Fruit fly (Drosophila melanogaster): Measurements from ENCODE around the gene Elo68beta.

Gene Elo68beta

DNA sequence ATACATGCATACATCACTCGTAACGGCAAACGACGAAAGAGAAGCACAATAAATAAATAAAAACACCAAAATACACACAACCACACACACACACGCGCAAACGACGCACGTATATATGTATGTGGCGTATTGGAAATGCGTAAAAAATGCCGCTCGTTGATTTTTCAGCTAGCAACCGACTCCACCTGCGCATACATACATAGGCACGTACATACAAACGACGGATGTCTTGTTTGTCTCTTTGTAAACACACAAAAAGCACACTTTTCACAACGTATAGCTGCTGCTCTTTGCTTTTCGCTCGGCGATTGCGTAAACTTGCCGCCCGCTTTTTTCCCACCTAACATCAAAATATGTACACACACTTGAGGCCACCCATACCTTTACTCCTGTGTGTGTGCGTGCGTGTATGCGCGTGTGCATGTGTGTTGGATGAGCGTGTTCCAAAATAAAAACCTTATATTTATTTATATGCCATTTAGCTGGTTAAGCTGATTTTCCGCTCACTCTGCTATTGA lies 18.5 kb upstream of the Elo68beta start (continued):
- peak; percentile 29 for TF ChIP-seq Side (GFP tag; optimal IDR thresholded peaks at IDR 0.05)
- no peak for TF ChIP-seq Lhr (GFP tag; optimal IDR thresholded peaks at IDR 0.05)
- peak; percentile 60 for TF ChIP-seq kah (GFP tag; optimal IDR thresholded peaks at IDR 0.05)
- TF ChIP-seq E2f1 (GFP tag; IDR thresholded peaks at IDR 0.05), result no peak
- TF ChIP-seq dan (GFP tag; IDR thresholded peaks at IDR 0.05), result no peak
- TF ChIP-seq Mad (GFP tag; optimal IDR thresholded peaks at IDR 0.05), result peak; percentile 11
- TF ChIP-seq zf30C (GFP tag; optimal IDR thresholded peaks at IDR 0.05), result no peak
- TF ChIP-seq fu2 (GFP tag; optimal IDR thresholded peaks at IDR 0.05), result no peak
- TF ChIP-seq Lpt (GFP tag; optimal IDR thresholded peaks at IDR 0.05), result no peak
- TF ChIP-seq Tbp (GFP tag; optimal IDR thresholded peaks at IDR 0.05), result no peak
- TF ChIP-seq D19A (tag; optimal IDR thresholded peaks at IDR 0.05), result no peak
- TF ChIP-seq CG34224 (GFP tag; IDR thresholded peaks at IDR 0.05; ENCODE audit: partially characterized antibody), result no peak
- TF ChIP-seq CG15601 (tag; optimal IDR thresholded peaks at IDR 0.05), result peak; percentile 65
- no peak for TF ChIP-seq ab (GFP tag; optimal IDR thresholded peaks at IDR 0.05)
- TF ChIP-seq trem (tag; optimal IDR thresholded peaks at IDR 0.05), result no peak
- no peak; the same call in 2 of the 3 replicates for TF ChIP-seq row (GFP tag; IDR thresholded peaks at IDR 0.05)
- TF ChIP-seq CG7372 (GFP tag; IDR thresholded peaks at IDR 0.05), result no peak
- no peak for TF ChIP-seq Hmx (GFP tag; optimal IDR thresholded peaks at IDR 0.05)
- no peak for TF ChIP-seq CG11696 (GFP tag; IDR thresholded peaks at IDR 0.05)
- TF ChIP-seq tx (GFP tag; optimal IDR thresholded peaks at IDR 0.05), result no peak
- TF ChIP-seq tup (GFP tag; optimal IDR thresholded peaks at IDR 0.05), result no peak
- no peak for TF ChIP-seq HLH4C (GFP tag; IDR thresholded peaks at IDR 0.05; ENCODE audit: partially characterized antibody)
- no peak for TF ChIP-seq CG17802 (tag; optimal IDR thresholded peaks at IDR 0.05)
- no peak for TF ChIP-seq CG9437 (GFP tag; optimal IDR thresholded peaks at IDR 0.05)
- TF ChIP-seq Hmr (GFP tag; optimal IDR thresholded peaks at IDR 0.05), result peak; percentile 74
- TF ChIP-seq Sox100B (GFP tag; optimal IDR thresholded peaks at IDR 0.05), result peak; percentile 10
- no peak for TF ChIP-seq Scr (GFP tag; IDR thresholded peaks at IDR 0.05; ENCODE audit: partially characterized antibody)
- TF ChIP-seq dysf (GFP tag; IDR thresholded peaks at IDR 0.05), result no peak; the same call in 2 of the 3 replicates
- TF ChIP-seq CG10431 (GFP tag; optimal IDR thresholded peaks at IDR 0.05), result peak; percentile 40
- TF ChIP-seq z (GFP tag; IDR thresholded peaks at IDR 0.05), result peak; percentile 40; the same call in 1 of the 3 replicates
- no peak for TF ChIP-seq wdn (GFP tag; IDR thresholded peaks at IDR 0.05)
- peak; percentile 51 for TF ChIP-seq Elba2 (GFP tag; optimal IDR thresholded peaks at IDR 0.05)
- no peak for TF ChIP-seq Taf1 (GFP tag; IDR thresholded peaks at IDR 0.05)
- no peak for TF ChIP-seq NK7.1 (GFP tag; optimal IDR thresholded peaks at IDR 0.05)
- TF ChIP-seq CG13296 (GFP tag; optimal IDR thresholded peaks at IDR 0.05), result peak; percentile 64
- no peak; the same call in 1 of the 2 replicates for TF ChIP-seq CG1024 (GFP tag; IDR thresholded peaks at IDR 0.05)
- no peak for TF ChIP-seq CG10366 (GFP tag; IDR thresholded peaks at IDR 0.05)
- peak in 1 of 3 experiments; percentile 90 for TF ChIP-seq Stat92E (GFP tag; optimal IDR thresholded peaks at IDR 0.05)
- peak; percentile 8 for TF ChIP-seq pzg (GFP tag; optimal IDR thresholded peaks at IDR 0.05)
- TF ChIP-seq pfk (GFP tag; optimal IDR thresholded peaks at IDR 0.05), result peak; percentile 55
- no peak for TF ChIP-seq mam (GFP tag; optimal IDR thresholded peaks at IDR 0.05)
- TF ChIP-seq sna (GFP tag; IDR thresholded peaks at IDR 0.05; ENCODE audit: partially characterized antibody), result no peak
- TF ChIP-seq CG6689 (GFP tag; IDR thresholded peaks at IDR 0.05), result no peak
- peak; percentile 20 for TF ChIP-seq CG15514 (GFP tag; optimal IDR thresholded peaks at IDR 0.05)
- TF ChIP-seq en (GFP tag; optimal IDR thresholded peaks at IDR 0.05), result no peak
- TF ChIP-seq Dad (GFP tag; optimal IDR thresholded peaks at IDR 0.05), result no peak
- no peak for TF ChIP-seq NC2β (GFP tag; optimal IDR thresholded peaks at IDR 0.05)
- no peak for TF ChIP-seq phol (tag; optimal IDR thresholded peaks at IDR 0.05)
- TF ChIP-seq CG6654 (GFP tag; optimal IDR thresholded peaks at IDR 0.05), result no peak
- no peak for TF ChIP-seq bowl (GFP tag; IDR thresholded peaks at IDR 0.05)
- no peak for TF ChIP-seq klu (GFP tag; IDR thresholded peaks at IDR 0.05)
